Worm (Caenorhabditis elegans) whole organism, young adult: ENCODE results near the gene F53F8.7.

Experiments used
- F39B2.1 ChIP-seq: fragments of 200-800 bp; sonication (Bioruptor generic); IDR thresholded peaks from 2 replicates; pipeline ENCODE4 v1.3.6; 2022; ENCODE audit warnings: missing genetic modification reagents, missing genetic modification characterization, missing compliant biosample characterization
- ama-1 ChIP-seq, 3 experiments: fragments of 150-350 bp in 1 of 3; sonication (generic microtip) in 2 of 3; optimal IDR thresholded peaks; 2 replicates each; lab custom pipeline; 2014 to 2018; ENCODE audit warnings: missing biosample characterization in 2 of 3, missing genetic modification characterization in 2 of 3, missing genetic modification reagents in 2 of 3
- nhr-80 ChIP-seq: sonication (generic microtip); optimal IDR thresholded peaks from 2 replicates; lab custom pipeline; 2016; ENCODE audit warnings: missing genetic modification characterization, missing compliant biosample characterization
- repo-1 ChIP-seq: sonication (generic microtip); optimal IDR thresholded peaks from 2 replicates; lab custom pipeline; 2017; ENCODE audit warnings: mild to moderate bottlenecking, missing genetic modification characterization, missing compliant biosample characterization
- rpc-1 ChIP-seq, 2 experiments: fragments of 150-350 bp in 1 of 2; sonication (generic microtip) in 1 of 2; optimal IDR thresholded peaks; 2 replicates each; lab custom pipeline; 2014 to 2018; ENCODE audit warnings: missing biosample characterization in 1 of 2, missing genetic modification characterization in 1 of 2, missing genetic modification reagents in 1 of 2, missing genotype in 1 of 2

DNA sequence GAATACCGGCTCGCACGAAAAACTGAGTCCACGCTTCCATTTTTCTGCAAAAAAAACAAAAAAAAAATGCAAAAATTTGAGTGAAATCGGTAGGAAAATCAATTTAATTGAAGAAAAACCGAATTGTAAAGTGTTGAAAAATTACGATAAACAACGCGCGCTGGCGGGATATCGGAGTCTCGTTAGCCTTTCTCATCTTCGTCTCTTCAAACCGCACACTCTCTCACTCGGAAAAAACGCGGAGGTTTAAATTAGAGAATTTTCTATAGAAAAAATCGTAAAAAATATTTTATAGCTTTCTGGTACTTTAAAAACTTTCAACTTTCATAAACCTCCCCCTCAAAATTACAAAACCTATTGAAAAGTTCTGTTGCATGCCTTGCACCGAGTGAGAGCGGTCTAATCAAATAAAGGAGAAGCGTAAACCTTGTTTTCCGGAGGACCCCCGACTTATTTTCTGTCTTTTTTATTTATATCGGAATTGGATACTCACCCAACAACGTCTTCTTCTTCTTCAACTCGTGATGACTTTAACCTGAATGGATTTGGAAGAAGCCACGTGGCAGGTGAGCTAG is 5.9 kb upstream of the F53F8.7 start, which contains the start of the genes F53F8.5 and F53F8.6:
- TF ChIP-seq rpc-1 (optimal IDR thresholded peaks at IDR 0.05; lab: Kevin White, UChicago) (no peak), rpc-1 (tag; optimal IDR thresholded peaks at IDR 0.05; lab: Kevin White, UChicago) (no peak), repo-1 (no peak), ama-1 (optimal IDR thresholded peaks at IDR 0.05; lab: Kevin White, UChicago) (no peak), ama-1 (GFP tag; optimal IDR thresholded peaks at IDR 0.05; lab: Kevin White, UChicago) (no peak), F39B2.1 (GFP tag; lab: Robert Waterston, UW) (no peak), nhr-80 (tag; lab: Kevin White, UChicago) (no peak)
